Fruit fly (Drosophila melanogaster): ENCODE measurements around the gene CG4511.

The CG4511 gene

dm6 chr3R:10849515-10849973 lies 4.8 kb upstream of the CG4511 start, which contains the start of gene CG42394 (continued):
- TF ChIP-seq gce (GFP tag; IDR thresholded peaks at IDR 0.05) (peak; percentile 90), ssp (GFP tag; IDR thresholded peaks at IDR 0.05) (peak; percentile 78), CG12391 (tag; optimal IDR thresholded peaks at IDR 0.05) (peak; percentile 97), kni (GFP tag; optimal IDR thresholded peaks at IDR 0.05) (no peak), Aef1 (GFP tag; IDR thresholded peaks at IDR 0.05) (peak; percentile 90), dmrt11E (tag; optimal IDR thresholded peaks at IDR 0.05) (peak; percentile 95), CG8089 (GFP tag; optimal IDR thresholded peaks at IDR 0.05) (peak; percentile 51), B-H1 (GFP tag; IDR thresholded peaks at IDR 0.05) (peak; percentile 90), zfh1 (GFP tag; IDR thresholded peaks at IDR 0.05) (peak; percentile 94), CG11695 (GFP tag; IDR thresholded peaks at IDR 0.05) (peak; percentile 97), gcm2 (GFP tag; optimal IDR thresholded peaks at IDR 0.05) (peak; percentile 81), fd102C (GFP tag; optimal IDR thresholded peaks at IDR 0.05) (peak; percentile 63), CG13894 (tag; optimal IDR thresholded peaks at IDR 0.05) (peak; percentile 86), ken (GFP tag; IDR thresholded peaks at IDR 0.05) (peak; percentile 89), Fer1 (GFP tag; optimal IDR thresholded peaks at IDR 0.05) (peak; percentile 98), Jarid2 (GFP tag; optimal IDR thresholded peaks at IDR 0.05) (peak; percentile 83), bowl (GFP tag; IDR thresholded peaks at IDR 0.05) (peak; percentile 87), vnd (GFP tag; IDR thresholded peaks at IDR 0.05; ENCODE audit: partially characterized antibody) (peak; percentile 20; the same call in 2 of the 3 replicates), sd (tag; optimal IDR thresholded peaks at IDR 0.05) (peak; percentile 72), crp (GFP tag; optimal IDR thresholded peaks at IDR 0.05) (peak in 1 of 2 experiments; percentile 51), Ravus (GFP tag; IDR thresholded peaks at IDR 0.05) (peak; percentile 84), CG14860 (GFP tag; IDR thresholded peaks at IDR 0.05; ENCODE audit: partially characterized antibody) (peak; percentile 50; the same call in 1 of the 3 replicates), ara (GFP tag; IDR thresholded peaks at IDR 0.05) (peak; percentile 95), sens (GFP tag) (peak; percentile 97), sens-2 (GFP tag; IDR thresholded peaks at IDR 0.05) (peak; percentile 90), cad (GFP tag; optimal IDR thresholded peaks at IDR 0.05) (no peak), luna (GFP tag; optimal IDR thresholded peaks at IDR 0.05) (no peak), Six4 (GFP tag; optimal IDR thresholded peaks at IDR 0.05) (peak; percentile 95), CG3838 (GFP tag; optimal IDR thresholded peaks at IDR 0.05) (peak; percentile 78), CG9797 (GFP tag; optimal IDR thresholded peaks at IDR 0.05) (peak; percentile 25), tap (tag; optimal IDR thresholded peaks at IDR 0.05) (peak; percentile 90), dmrt99B (tag; optimal IDR thresholded peaks at IDR 0.05) (peak; percentile 97), exex (tag; optimal IDR thresholded peaks at IDR 0.05) (peak; percentile 78), CG17186 (GFP tag; optimal IDR thresholded peaks at IDR 0.05) (peak; percentile 31), CG1529 (GFP tag; optimal IDR thresholded peaks at IDR 0.05) (peak; percentile 90), Oaz (GFP tag; IDR thresholded peaks at IDR 0.05) (peak; percentile 78), CG34376 (GFP tag; optimal IDR thresholded peaks at IDR 0.05) (no peak), Hand (GFP tag; optimal IDR thresholded peaks at IDR 0.05) (peak; percentile 92), CG16779 (GFP tag; IDR thresholded peaks at IDR 0.05) (peak; percentile 83), NK7.1 (GFP tag; optimal IDR thresholded peaks at IDR 0.05) (peak; percentile 56), p53 (GFP tag; optimal IDR thresholded peaks at IDR 0.05) (no peak), Poxn (GFP tag; IDR thresholded peaks at IDR 0.05) (peak; percentile 51; the same call in 1 of the 2 replicates), D19A (tag; optimal IDR thresholded peaks at IDR 0.05) (peak; percentile 96), inv (GFP tag; IDR thresholded peaks at IDR 0.05; ENCODE audit: partially characterized antibody) (peak; percentile 30; the same call in 1 of the 2 replicates), CG12071 (GFP tag; optimal IDR thresholded peaks at IDR 0.05) (peak; percentile 75), nerfin-1 (tag; optimal IDR thresholded peaks at IDR 0.05) (peak; percentile 92), sna (GFP tag; IDR thresholded peaks at IDR 0.05; ENCODE audit: partially characterized antibody) (no peak), H15 (GFP tag; IDR thresholded peaks at IDR 0.05) (peak; percentile 91), HmgD (GFP tag; optimal IDR thresholded peaks at IDR 0.05) (no peak), CG3065 (GFP tag; optimal IDR thresholded peaks at IDR 0.05) (peak; percentile 81), C15 (GFP tag; IDR thresholded peaks at IDR 0.05) (peak; percentile 83)

Measured in whole organism, embryonic.